Fruit fly (Drosophila melanogaster): ENCODE data around the gene CG12523.

The CG12523 gene

DNA sequence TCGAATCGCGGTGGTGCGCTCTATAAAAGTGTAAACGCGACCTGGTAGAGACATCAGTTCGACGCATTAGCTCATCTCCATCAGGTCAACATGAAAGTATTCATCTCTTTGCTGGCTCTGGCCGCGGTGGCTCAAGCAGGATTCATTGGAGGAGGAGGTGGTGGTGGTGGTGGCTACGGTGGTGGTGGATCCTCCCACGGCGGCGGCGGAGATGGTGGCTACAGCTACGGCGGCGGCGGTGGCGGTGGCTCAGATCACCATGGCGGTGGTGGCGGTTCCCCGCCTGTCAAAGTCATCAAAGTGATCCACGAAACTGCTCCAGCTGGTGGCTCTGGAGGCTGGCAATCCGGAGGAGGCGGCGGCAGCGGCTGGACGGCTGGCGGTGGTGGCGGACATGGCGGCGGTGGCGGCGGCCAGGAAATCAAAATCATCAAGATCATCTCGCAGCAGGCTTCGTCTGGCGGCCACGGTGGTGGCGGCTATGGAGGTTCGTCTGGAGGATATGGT is at the start of gene CG12523:
CG12523 (plus strand) TSS at position 51 of the 507 bp plus-strand sequence.
- TF ChIP-seq Sin3A (optimal IDR thresholded peaks at IDR 0.05) (no peak), ttk (optimal IDR thresholded peaks at IDR 0.05) (no peak), Myc (optimal IDR thresholded peaks at IDR 0.05) (no peak), insv (optimal IDR thresholded peaks at IDR 0.05) (no peak), psq (optimal IDR thresholded peaks at IDR 0.05) (no peak), h (optimal IDR thresholded peaks at IDR 0.05) (no peak)

DNA sequence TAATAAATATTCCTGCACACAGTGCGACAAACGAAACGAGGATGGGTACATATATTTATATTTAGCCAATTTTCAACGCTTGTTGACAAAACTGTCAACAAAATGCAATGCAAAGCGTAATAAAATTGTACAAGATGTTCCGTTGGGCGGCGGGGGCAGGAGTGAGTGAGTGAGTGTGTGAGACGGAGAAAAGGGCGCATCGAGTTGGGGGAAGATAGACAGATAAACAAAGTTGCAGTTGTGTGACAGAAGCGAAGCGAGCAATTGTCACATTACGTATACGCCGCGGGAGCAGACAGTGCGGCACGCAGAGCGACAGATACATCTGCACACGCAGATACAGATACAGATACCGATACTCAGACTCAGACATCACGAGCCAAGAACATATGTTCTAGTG is 49.7 kb upstream of the CG12523 start:
- TF ChIP-seq ttk (optimal IDR thresholded peaks at IDR 0.05) (no peak), Myc (optimal IDR thresholded peaks at IDR 0.05) (no peak), Sin3A (optimal IDR thresholded peaks at IDR 0.05) (no peak), psq (optimal IDR thresholded peaks at IDR 0.05) (no peak), insv (optimal IDR thresholded peaks at IDR 0.05) (no peak), h (optimal IDR thresholded peaks at IDR 0.05) (no peak)

DNA sequence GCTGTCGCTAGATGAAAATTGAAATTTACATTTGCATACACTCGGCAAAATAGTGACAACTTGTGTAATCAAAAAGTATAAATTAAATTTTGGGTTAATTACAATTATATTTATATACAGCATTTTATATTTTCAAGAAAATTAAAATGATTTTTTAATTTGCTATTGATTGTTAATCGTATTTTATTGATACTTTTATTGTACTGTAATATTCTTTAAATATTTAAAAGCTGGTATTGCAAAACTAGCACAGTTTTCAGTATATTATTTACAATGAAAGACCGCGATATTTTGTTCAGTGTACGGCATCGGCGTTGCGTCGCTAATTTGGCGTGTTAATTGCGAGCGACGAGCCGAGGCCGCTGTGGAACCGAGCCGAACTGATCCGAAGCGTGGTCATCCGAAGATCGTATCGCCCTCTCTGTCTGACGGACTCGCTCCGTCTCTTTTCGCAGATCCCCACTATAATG is 48.4 kb upstream of the CG12523 start:
- no peak for TF ChIP-seq h (optimal IDR thresholded peaks at IDR 0.05)
- no peak for TF ChIP-seq Myc (optimal IDR thresholded peaks at IDR 0.05)
- no peak for TF ChIP-seq ttk (optimal IDR thresholded peaks at IDR 0.05)
- TF ChIP-seq Sin3A (optimal IDR thresholded peaks at IDR 0.05): no peak
- no peak for TF ChIP-seq insv (optimal IDR thresholded peaks at IDR 0.05)
- TF ChIP-seq psq (optimal IDR thresholded peaks at IDR 0.05): no peak

DNA sequence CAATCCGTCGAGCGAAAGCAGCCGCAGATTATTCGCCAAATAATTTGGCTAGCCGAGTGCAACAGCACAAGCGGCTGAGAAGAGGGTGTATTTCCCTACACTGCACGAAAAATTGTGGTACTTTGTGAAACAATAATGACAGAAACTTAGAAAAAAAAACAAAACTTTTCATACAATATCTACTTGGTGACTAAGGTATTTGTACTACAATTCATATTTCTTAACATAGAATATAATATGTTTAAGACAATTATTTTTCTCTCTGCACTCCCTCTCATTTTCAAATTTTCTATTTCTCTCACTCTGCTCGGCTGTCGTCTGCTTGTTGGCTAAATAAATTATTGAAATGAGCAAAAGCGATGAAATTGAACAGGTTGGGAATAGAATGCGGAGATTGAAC is 44.9 kb upstream of the CG12523 start:
- no peak for TF ChIP-seq h (optimal IDR thresholded peaks at IDR 0.05)
- TF ChIP-seq Sin3A (optimal IDR thresholded peaks at IDR 0.05): no peak
- TF ChIP-seq Myc (optimal IDR thresholded peaks at IDR 0.05): no peak
- no peak for TF ChIP-seq ttk (optimal IDR thresholded peaks at IDR 0.05)
- TF ChIP-seq insv (optimal IDR thresholded peaks at IDR 0.05): no peak
- TF ChIP-seq psq (optimal IDR thresholded peaks at IDR 0.05): no peak

DNA sequence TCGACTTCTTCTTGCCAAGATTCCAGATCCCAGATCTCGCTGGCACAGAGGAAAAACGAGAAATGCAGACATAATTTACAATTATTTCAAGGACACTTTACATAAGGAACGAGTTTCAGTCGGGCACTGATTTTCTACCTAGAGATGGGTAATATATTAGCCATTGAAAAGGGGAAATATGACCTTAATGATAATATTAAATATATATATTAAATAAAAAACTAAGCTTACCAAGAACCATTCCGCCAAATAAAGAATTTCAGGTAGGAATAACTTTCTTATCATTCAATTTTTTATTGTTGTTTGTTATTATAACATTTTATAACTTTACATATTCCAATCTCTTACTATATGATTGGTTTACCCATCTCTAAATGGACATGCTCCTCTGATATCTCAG is 44.1 kb upstream of the CG12523 start:
- TF ChIP-seq ttk (optimal IDR thresholded peaks at IDR 0.05): no peak
- TF ChIP-seq h (optimal IDR thresholded peaks at IDR 0.05): no peak
- no peak for TF ChIP-seq psq (optimal IDR thresholded peaks at IDR 0.05)
- no peak for TF ChIP-seq Myc (optimal IDR thresholded peaks at IDR 0.05)
- no peak for TF ChIP-seq Sin3A (optimal IDR thresholded peaks at IDR 0.05)
- no peak for TF ChIP-seq insv (optimal IDR thresholded peaks at IDR 0.05)

DNA sequence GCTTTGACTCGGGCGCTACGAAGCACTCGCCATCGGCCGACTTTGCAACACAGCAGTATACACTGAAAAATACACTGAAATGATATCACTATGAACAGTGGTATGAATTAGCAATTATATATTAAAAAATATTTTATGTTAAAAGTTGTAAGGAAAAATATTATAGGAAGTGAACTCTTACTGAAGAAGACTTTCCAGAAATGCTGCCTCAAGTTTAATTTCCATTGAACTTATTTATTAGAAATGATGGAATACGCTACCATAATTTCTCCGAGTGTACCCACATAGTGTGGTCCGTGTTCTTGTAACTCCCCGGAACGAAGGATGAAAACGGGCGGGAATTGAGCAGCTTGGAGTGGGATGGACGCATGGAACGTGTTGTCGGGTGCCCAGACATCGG is 43.4 kb upstream of the CG12523 start:
- TF ChIP-seq Myc (optimal IDR thresholded peaks at IDR 0.05) (no peak), Sin3A (optimal IDR thresholded peaks at IDR 0.05) (no peak), insv (optimal IDR thresholded peaks at IDR 0.05) (no peak), psq (optimal IDR thresholded peaks at IDR 0.05) (no peak), h (optimal IDR thresholded peaks at IDR 0.05) (no peak), ttk (optimal IDR thresholded peaks at IDR 0.05) (no peak)

DNA sequence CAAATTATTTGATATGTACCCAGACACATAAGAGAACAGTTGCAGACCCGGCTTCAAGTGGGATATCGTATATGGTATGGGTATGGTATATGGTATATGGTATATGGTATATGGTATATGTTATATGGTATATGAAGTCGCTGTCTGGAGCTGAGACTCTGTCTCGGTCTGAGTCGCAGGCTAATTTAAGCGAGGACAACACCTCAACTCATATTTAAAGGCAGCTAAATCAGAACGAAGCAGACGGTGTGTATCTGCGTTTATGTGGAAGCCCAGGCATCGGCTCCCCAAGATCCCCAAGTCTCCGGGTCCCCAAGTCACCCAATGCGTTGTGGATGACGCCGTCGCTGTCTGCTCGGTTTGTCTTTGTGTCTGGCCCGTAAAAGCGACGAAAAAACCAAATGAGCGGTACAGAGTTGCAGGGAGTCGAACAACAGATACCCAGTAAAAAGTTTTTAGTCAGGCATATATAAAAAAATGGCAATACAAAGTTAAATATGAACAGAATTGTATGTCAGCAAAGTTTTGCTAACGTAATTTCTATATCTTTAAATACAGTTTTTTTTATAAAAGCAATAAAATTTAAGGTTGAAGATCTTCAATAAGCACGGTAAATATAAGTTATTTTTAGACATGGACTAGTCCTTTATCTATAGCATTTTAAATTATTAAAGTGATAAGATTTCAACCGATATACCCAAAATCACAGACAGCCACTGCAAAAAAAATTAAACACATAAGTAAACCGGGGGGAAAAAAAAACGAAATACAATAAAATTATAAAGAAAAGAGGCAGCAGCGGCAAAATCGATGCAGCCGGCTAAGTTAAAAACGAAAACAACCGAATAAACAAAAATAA is 41.0 kb upstream of the CG12523 start:
- no peak for TF ChIP-seq Myc (optimal IDR thresholded peaks at IDR 0.05)
- no peak for TF ChIP-seq ttk (optimal IDR thresholded peaks at IDR 0.05)
- TF ChIP-seq insv (optimal IDR thresholded peaks at IDR 0.05): no peak
- no peak for TF ChIP-seq Sin3A (optimal IDR thresholded peaks at IDR 0.05)
- TF ChIP-seq h (optimal IDR thresholded peaks at IDR 0.05): no peak

DNA sequence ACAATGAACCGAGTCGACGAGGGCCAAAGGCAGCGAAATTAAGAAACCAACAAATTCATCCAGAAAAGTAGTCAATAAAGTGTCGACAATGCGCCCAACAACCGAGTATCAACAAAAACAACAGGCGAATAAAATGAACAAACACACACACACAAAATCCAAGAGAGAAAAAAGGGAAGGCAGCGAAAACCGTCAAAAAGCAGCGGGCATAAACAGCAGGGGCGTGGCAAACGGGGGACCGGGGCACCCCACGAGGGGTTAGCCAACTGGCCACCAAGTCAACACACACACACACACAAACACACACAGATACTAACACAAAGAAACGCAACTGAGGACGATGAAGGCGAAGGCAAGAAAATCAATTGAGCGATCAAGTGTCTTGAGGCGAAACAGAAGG is 40.2 kb upstream of the CG12523 start:
- TF ChIP-seq psq (optimal IDR thresholded peaks at IDR 0.05) (no peak), insv (optimal IDR thresholded peaks at IDR 0.05) (no peak), Myc (optimal IDR thresholded peaks at IDR 0.05) (no peak), h (optimal IDR thresholded peaks at IDR 0.05) (no peak), Sin3A (optimal IDR thresholded peaks at IDR 0.05) (no peak), ttk (optimal IDR thresholded peaks at IDR 0.05) (no peak)

DNA sequence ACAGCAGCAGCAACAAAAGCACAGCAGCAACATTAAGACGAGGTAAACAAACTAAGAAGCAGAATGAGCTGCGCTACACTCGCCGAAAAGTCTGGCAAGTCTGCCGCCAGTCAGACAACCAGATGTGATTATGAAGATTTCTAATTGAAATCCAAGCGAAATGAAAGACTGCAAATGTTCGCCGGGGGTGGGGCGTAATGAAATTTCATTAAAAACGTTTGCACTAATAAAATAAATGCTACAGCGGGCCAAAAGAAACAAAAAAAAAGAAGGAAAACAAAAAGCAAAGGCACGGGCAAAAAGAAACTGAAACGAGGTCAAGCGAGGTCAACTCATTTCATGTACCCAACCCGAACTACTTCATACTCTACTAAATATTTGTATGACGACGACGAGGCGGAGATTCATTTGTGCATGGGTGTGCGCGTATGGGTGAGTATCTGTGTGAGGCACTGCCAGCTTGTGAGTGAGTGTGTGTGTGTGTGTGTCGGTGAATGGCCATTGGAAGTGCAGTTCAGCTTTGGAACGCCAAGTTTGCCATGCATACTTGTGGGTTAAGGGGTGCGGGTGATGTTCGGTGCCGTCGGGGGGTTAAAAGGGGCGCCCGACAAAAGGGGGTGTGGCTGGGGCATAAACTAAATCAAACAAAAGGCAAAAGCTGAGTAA is 34.4 kb upstream of the CG12523 start:
- TF ChIP-seq h (optimal IDR thresholded peaks at IDR 0.05): no peak

DNA sequence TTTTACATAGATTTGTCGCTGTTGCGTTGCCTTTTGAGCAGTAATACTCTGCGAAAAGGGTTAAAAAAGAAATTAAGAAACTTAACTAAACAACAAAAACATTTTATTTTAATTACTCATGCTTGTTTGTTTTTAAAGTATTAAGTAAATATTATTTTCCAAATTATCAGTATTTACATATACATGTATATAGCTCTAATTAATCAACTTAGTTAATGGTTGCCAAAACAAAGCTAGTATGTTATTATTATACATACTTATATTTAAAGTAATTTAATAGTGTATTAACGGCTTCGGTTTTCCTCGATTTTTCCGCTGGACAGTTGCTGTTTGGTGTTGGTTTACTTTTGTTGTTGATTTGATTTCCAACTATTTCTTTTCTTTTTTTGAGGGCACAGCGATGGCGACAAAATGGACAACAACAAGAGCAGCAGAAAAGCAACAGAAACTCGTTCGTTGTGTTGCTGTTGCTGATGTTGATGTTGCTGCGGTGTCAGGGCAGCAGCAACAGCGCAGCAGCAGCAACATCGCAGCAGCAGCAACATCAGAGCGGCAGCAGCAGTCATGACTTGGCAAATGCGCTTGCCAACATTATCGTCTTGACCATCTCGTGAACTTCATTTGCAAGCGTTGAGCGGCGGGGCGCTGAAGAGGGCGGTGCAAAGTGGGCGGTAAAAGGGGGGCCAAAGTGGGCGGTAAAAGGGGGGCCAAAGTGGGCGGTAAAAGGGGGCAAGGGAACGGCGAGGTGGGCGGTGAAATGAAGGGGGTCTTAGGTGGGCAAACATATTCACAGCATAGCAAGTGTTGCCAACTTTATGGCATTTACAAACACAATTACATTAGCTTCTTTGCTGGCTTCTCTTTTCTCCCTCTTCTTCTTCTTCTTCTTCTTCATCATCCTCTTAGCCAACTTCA is 33.6 kb upstream of the CG12523 start:
- TF ChIP-seq ttk (optimal IDR thresholded peaks at IDR 0.05): no peak
- no peak for TF ChIP-seq Sin3A (optimal IDR thresholded peaks at IDR 0.05)
- TF ChIP-seq psq (optimal IDR thresholded peaks at IDR 0.05): no peak
- no peak for TF ChIP-seq Myc (optimal IDR thresholded peaks at IDR 0.05)
- no peak for TF ChIP-seq insv (optimal IDR thresholded peaks at IDR 0.05)
- no peak for TF ChIP-seq h (optimal IDR thresholded peaks at IDR 0.05)

DNA sequence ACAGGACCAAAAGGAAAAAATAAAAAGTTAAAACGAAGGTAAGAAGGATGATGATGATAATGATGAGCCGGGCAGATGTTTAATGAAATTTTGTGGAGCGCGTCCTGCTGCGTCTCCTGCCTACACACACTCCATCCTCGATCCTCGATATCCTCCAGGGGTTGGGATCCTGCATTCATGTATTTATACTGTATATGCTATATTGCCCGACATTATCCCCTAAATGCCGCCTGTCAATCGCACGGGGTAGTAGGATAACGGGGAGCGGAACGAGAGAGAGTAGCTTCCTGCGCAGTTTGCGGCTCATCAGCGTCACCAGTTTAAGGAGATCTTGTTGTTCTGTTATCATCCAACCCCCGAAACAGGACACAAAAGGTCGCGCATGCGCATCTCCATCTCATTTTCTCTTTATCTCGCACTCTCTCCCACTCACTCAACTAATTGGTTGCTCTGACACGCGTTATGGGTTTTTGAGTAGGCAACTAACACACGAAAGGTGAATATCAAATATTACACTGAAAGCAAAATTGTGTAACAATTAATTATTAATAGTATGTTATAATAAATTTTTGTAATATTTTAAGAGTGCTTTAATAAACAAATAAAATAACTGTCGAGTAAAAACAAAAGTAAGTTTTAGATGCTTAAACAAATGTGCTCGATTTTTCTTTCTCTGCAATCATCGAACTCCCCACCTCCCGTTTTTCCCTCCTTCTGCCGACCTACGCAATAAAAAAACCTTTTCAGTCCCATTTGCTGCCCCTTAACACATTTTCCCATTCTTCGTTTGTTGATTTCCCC is 31.6 kb upstream of the CG12523 start:
- TF ChIP-seq Sin3A (optimal IDR thresholded peaks at IDR 0.05) (no peak), psq (optimal IDR thresholded peaks at IDR 0.05) (no peak), h (optimal IDR thresholded peaks at IDR 0.05) (no peak), Myc (optimal IDR thresholded peaks at IDR 0.05) (no peak), ttk (optimal IDR thresholded peaks at IDR 0.05) (no peak), insv (optimal IDR thresholded peaks at IDR 0.05) (no peak)
